Fruit fly (Drosophila melanogaster): ENCODE results near the gene FarO.

dm6 chrX:2188888-2189287 lies 14.8 kb downstream of the FarO start, which contains the start of gene Mct1:
- TF ChIP-seq EcR (GFP tag; optimal IDR thresholded peaks at IDR 0.05) (no peak), CG8478 (optimal IDR thresholded peaks at IDR 0.05) (no peak), psq (optimal IDR thresholded peaks at IDR 0.05) (no peak), pan (optimal IDR thresholded peaks at IDR 0.05) (no peak)

Data from whole organism.